Worm (Caenorhabditis elegans): ENCODE results near the gene F11D11.6.

DNA sequence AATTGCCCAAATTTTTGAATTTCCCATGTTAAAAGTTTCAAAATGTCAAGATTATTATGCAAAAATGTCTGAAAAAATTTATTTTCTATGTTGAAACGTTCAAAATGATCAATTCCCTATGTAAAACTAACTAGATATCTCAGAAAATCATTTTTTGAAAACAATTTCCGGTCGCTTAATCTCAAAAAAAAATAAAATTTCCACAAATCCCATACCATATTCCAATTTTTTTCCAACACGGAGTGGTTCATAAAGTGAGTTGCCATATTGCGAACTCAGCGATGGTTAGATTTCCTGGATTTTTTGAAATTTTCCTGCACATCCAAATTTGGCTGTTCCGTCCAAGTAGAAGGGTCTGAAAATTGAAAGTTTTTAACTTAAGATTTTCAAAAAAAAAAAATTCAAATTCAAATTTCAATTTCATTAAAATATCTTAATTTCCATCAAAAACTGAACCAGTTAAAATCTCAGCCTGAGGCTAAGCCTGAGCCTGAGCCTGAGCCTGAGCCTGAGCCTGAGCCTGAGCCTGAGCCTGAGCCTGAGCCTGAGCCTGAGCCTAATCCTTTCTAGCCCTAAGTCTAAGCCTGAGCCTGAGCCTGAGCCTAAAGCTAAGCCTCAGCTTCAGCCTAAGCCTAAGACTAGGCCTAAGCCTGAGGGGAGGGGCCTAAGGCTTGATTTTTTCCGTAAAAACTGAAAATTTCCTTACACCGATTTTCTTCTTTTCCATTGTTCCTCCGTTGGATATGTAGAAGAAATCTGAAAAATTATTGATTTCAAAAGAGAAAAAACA lies 30.2 kb downstream of the F11D11.6 start:
- TF ChIP-seq B0310.2 (tag; optimal IDR thresholded peaks at IDR 0.05), result no peak
- TF ChIP-seq ceh-36 (tag; optimal IDR thresholded peaks at IDR 0.05), result peak; percentile 57
- no peak for TF ChIP-seq tbx-11 (GFP tag; IDR thresholded peaks at IDR 0.05)
- no peak for TF ChIP-seq hnd-1 (tag; optimal IDR thresholded peaks at IDR 0.05)
- no peak for TF ChIP-seq ets-7 (tag; optimal IDR thresholded peaks at IDR 0.05)
- no peak for TF ChIP-seq pes-1 (GFP tag; IDR thresholded peaks at IDR 0.05)
- TF ChIP-seq sea-1 (GFP tag; conservative IDR thresholded peaks at IDR 0.05), result no peak
- no peak for TF ChIP-seq ama-1 (optimal IDR thresholded peaks at IDR 0.05)
- TF ChIP-seq hmg-4 (GFP tag; optimal IDR thresholded peaks at IDR 0.05), result no peak
